Fruit fly (Drosophila melanogaster) whole organism, embryonic: ENCODE measurements around the gene Lerp.

Experiments used
- Adf1 ChIP-seq: fragments of 200-800 bp; sonication (Bioruptor generic); IDR thresholded peaks from 2 replicates; pipeline ENCODE4 v1.3.6; 2022; ENCODE audit warnings: missing biosample characterization, missing genetic modification characterization
- Atf6 ChIP-seq: fragments of 200-800 bp; sonication (Bioruptor generic); IDR thresholded peaks from 2 replicates; pipeline ENCODE4 v1.3.6; 2022; ENCODE audit warnings: missing biosample characterization, missing genetic modification characterization
- B-H2 ChIP-seq: fragments of 200-800 bp; sonication (Bioruptor generic); optimal IDR thresholded peaks from 2 replicates; lab custom pipeline; 2018; ENCODE audit warnings: missing biosample characterization, mild to moderate bottlenecking, missing genetic modification characterization
- Bgb ChIP-seq: fragments of 200-800 bp; sonication (Bioruptor generic); IDR thresholded peaks from 2 replicates; pipeline ENCODE4 v1.3.6; 2022; ENCODE audit warnings: missing biosample characterization, missing genetic modification characterization; ENCODE audit not compliant: partially characterized antibody
- CG10209 ChIP-seq: fragments of 200-800 bp; sonication (Bioruptor generic); optimal IDR thresholded peaks from 3 replicates; lab custom pipeline; 2017; ENCODE audit warnings: missing biosample characterization, mild to moderate bottlenecking, missing genetic modification characterization, missing genetic modification reagents
- CG10321 ChIP-seq: fragments of 200-800 bp; sonication (Bioruptor generic); IDR thresholded peaks from 2 replicates; pipeline ENCODE4 v1.3.6; 2022; ENCODE audit warnings: missing biosample characterization, missing genetic modification characterization
- CG11247 ChIP-seq: fragments of 200-800 bp; sonication (Bioruptor generic); IDR thresholded peaks from 2 replicates; pipeline ENCODE4 v1.3.6; 2022; ENCODE audit warnings: missing biosample characterization, missing genetic modification characterization
- CG17568 ChIP-seq: fragments of 200-800 bp; sonication (Bioruptor generic); optimal IDR thresholded peaks from 2 replicates; lab custom pipeline; 2018; ENCODE audit warnings: missing biosample characterization, mild to moderate bottlenecking, missing genetic modification characterization, moderate library complexity
- CG18476 ChIP-seq: fragments of 200-800 bp; sonication (Bioruptor generic); optimal IDR thresholded peaks from 2 replicates; lab custom pipeline; 2016; ENCODE audit warnings: missing biosample characterization, mild to moderate bottlenecking, missing genetic modification characterization
- CG2199 ChIP-seq: fragments of 200-800 bp; sonication (Bioruptor generic); IDR thresholded peaks from 3 replicates; pipeline ENCODE4 v1.3.6; 2022; ENCODE audit warnings: missing biosample characterization, missing genetic modification characterization
- CG31224 ChIP-seq: fragments of 200-800 bp; sonication (Bioruptor generic); IDR thresholded peaks from 2 replicates; pipeline ENCODE4 v1.3.6; 2022; ENCODE audit warnings: missing biosample characterization, missing genetic modification characterization
- CG32532 ChIP-seq: fragments of 200-800 bp; sonication (Bioruptor generic); IDR thresholded peaks from 2 replicates; pipeline ENCODE4 v1.3.6; 2022; ENCODE audit warnings: missing biosample characterization, missing genetic modification characterization
- CG34376 ChIP-seq: fragments of 200-800 bp; sonication (Bioruptor generic); optimal IDR thresholded peaks from 2 replicates; lab custom pipeline; 2018; ENCODE audit warnings: missing biosample characterization, mild to moderate bottlenecking, missing genetic modification characterization
- CG3726 ChIP-seq: fragments of 200-800 bp; sonication (Bioruptor generic); IDR thresholded peaks from 3 replicates; pipeline ENCODE4, ENCODE4 v1.3.6; 2022; ENCODE audit warnings: missing biosample characterization, missing genetic modification characterization
- CG3838 ChIP-seq: fragments of 200-800 bp; sonication (Bioruptor generic); optimal IDR thresholded peaks from 3 replicates; lab custom pipeline; 2016; ENCODE audit warnings: missing biosample characterization, missing genetic modification characterization
- CG4424 ChIP-seq: fragments of 200-800 bp; sonication (Bioruptor generic); optimal IDR thresholded peaks from 3 replicates; lab custom pipeline; 2016; ENCODE audit warnings: missing biosample characterization, missing genetic modification characterization
- CG4707 ChIP-seq: fragments of 200-800 bp; sonication (Bioruptor generic); optimal IDR thresholded peaks from 2 replicates; lab custom pipeline; 2018; ENCODE audit warnings: missing biosample characterization, mild to moderate bottlenecking, missing genetic modification characterization, moderate library complexity
- CG6254 ChIP-seq: fragments of 200-800 bp; sonication (Bioruptor generic); optimal IDR thresholded peaks from 3 replicates; lab custom pipeline; 2017; ENCODE audit warnings: mild to moderate bottlenecking, missing biosample characterization, missing genetic modification reagents, missing genetic modification characterization
- CG6654 ChIP-seq: fragments of 200-800 bp; sonication (Bioruptor generic); optimal IDR thresholded peaks from 2 replicates; lab custom pipeline; 2017; ENCODE audit warnings: missing biosample characterization, mild to moderate bottlenecking, missing genetic modification characterization
- CG7271 ChIP-seq: fragments of 200-800 bp; sonication (Bioruptor generic); optimal IDR thresholded peaks from 2 replicates; lab custom pipeline; 2018; ENCODE audit warnings: missing biosample characterization, mild to moderate bottlenecking, missing genetic modification characterization, moderate library complexity
- CG9727 ChIP-seq: fragments of 200-800 bp; sonication (Bioruptor generic); optimal IDR thresholded peaks from 3 replicates; lab custom pipeline; 2017; ENCODE audit warnings: missing biosample characterization, mild to moderate bottlenecking, missing genetic modification characterization
- CHES-1-like ChIP-seq: fragments of 200-800 bp; sonication (Bioruptor generic); optimal IDR thresholded peaks from 2 replicates; lab custom pipeline; 2016; ENCODE audit warnings: missing biosample characterization, missing genetic modification characterization
- Dll ChIP-seq: fragments of 200-800 bp; sonication (Bioruptor generic); IDR thresholded peaks from 4 replicates; pipeline ENCODE4 v1.3.6; 2022; ENCODE audit warnings: missing biosample characterization, missing genetic modification characterization; ENCODE audit not compliant: partially characterized antibody
- Hey ChIP-seq: fragments of 200-800 bp; sonication (Bioruptor generic); optimal IDR thresholded peaks from 3 replicates; lab custom pipeline; 2018; ENCODE audit warnings: missing biosample characterization, mild to moderate bottlenecking, missing genetic modification characterization
- Meics ChIP-seq: fragments of 200-800 bp; sonication (Bioruptor generic); optimal IDR thresholded peaks from 2 replicates; lab custom pipeline; 2017; ENCODE audit warnings: missing biosample characterization, mild to moderate bottlenecking, missing genetic modification characterization
- Optix ChIP-seq: fragments of 200-800 bp; sonication (Bioruptor generic); IDR thresholded peaks from 3 replicates; pipeline ENCODE4 v1.3.6; 2022; ENCODE audit warnings: missing biosample characterization, missing genetic modification characterization
- Sox100B ChIP-seq: fragments of 200-800 bp; sonication (Bioruptor generic); optimal IDR thresholded peaks from 3 replicates; lab custom pipeline; 2018; ENCODE audit warnings: missing biosample characterization, mild to moderate bottlenecking, missing genetic modification characterization
- Trl ChIP-seq, 3 experiments: fragments of >200 bp in 2 of 3; fragments of 200-800 bp in 1 of 3; sonication (Bioruptor generic) in 1 of 3; optimal IDR thresholded peaks; 2 replicates in 1 of 3; 3 replicates in 2 of 3; lab custom pipeline; 2016 to 2017; ENCODE audit warnings: missing biosample characterization in 1 of 3, missing genetic modification characterization in 1 of 3
- Vsx1 ChIP-seq: fragments of 200-800 bp; sonication (Bioruptor generic); optimal IDR thresholded peaks from 2 replicates; lab custom pipeline; 2017; ENCODE audit warnings: missing biosample characterization, mild to moderate bottlenecking, missing genetic modification characterization, missing genetic modification reagents
- Xbp1 ChIP-seq: fragments of 200-800 bp; sonication (Bioruptor generic); optimal IDR thresholded peaks from 3 replicates; lab custom pipeline; 2016; ENCODE audit warnings: missing biosample characterization, mild to moderate bottlenecking, missing genetic modification characterization
- Xrp1 ChIP-seq: fragments of 200-800 bp; sonication (Bioruptor generic); IDR thresholded peaks from 2 replicates; pipeline ENCODE4 v1.3.6; 2022; ENCODE audit warnings: missing biosample characterization, missing genetic modification characterization
- al ChIP-seq: fragments of 200-800 bp; sonication (Bioruptor generic); IDR thresholded peaks from 2 replicates; pipeline ENCODE4 v1.3.6; 2022; ENCODE audit warnings: missing biosample characterization, missing genetic modification characterization
- aop ChIP-seq: fragments of 200-800 bp; sonication (Bioruptor generic); IDR thresholded peaks from 2 replicates; pipeline ENCODE4 v1.3.6; 2022; ENCODE audit warnings: missing biosample characterization, missing genetic modification characterization
- ara ChIP-seq: fragments of 200-800 bp; sonication (Bioruptor generic); IDR thresholded peaks from 2 replicates; pipeline ENCODE4 v1.3.6; 2022; ENCODE audit warnings: missing biosample characterization, missing genetic modification characterization
- bbx ChIP-seq: fragments of 200-800 bp; sonication (Bioruptor generic); IDR thresholded peaks from 2 replicates; pipeline ENCODE4 v1.3.6; 2022; ENCODE audit warnings: missing biosample characterization, missing genetic modification characterization; ENCODE audit not compliant: partially characterized antibody
- cas ChIP-seq: fragments of 200-800 bp; sonication (Bioruptor generic); IDR thresholded peaks from 2 replicates; pipeline ENCODE4 v1.3.6; 2022; ENCODE audit warnings: missing biosample characterization, missing genetic modification characterization
- da ChIP-seq: fragments of 200-800 bp; sonication (Bioruptor generic); optimal IDR thresholded peaks from 2 replicates; lab custom pipeline; 2016; ENCODE audit warnings: missing biosample characterization, missing genetic modification characterization
- eyg ChIP-seq: fragments of 200-800 bp; sonication (Bioruptor generic); optimal IDR thresholded peaks from 3 replicates; lab custom pipeline; 2016; ENCODE audit warnings: missing biosample characterization, missing genetic modification characterization
- ham ChIP-seq: fragments of 200-800 bp; sonication (Bioruptor generic); IDR thresholded peaks from 2 replicates; pipeline ENCODE4 v1.3.6; 2022; ENCODE audit warnings: missing biosample characterization, missing genetic modification characterization
- kay ChIP-seq: fragments of 200-800 bp; sonication (Bioruptor generic); optimal IDR thresholded peaks from 2 replicates; lab custom pipeline; 2016; ENCODE audit warnings: missing biosample characterization, missing genetic modification characterization
- knrl ChIP-seq: fragments of 200-800 bp; sonication (Bioruptor generic); IDR thresholded peaks from 3 replicates; pipeline ENCODE4 v1.3.6; 2022; ENCODE audit warnings: missing biosample characterization, missing genetic modification characterization; ENCODE audit not compliant: partially characterized antibody
- nerfin-1 ChIP-seq: fragments of 200-800 bp; sonication (Bioruptor generic); optimal IDR thresholded peaks from 3 replicates; lab custom pipeline; 2019; ENCODE audit warnings: missing biosample characterization, mild to moderate bottlenecking, missing genetic modification characterization, moderate library complexity
- phol ChIP-seq: fragments of 200-800 bp; sonication (Bioruptor generic); optimal IDR thresholded peaks from 3 replicates; lab custom pipeline; 2018; ENCODE audit warnings: missing biosample characterization, mild to moderate bottlenecking, missing genetic modification characterization, moderate library complexity
- sc ChIP-seq, 3 experiments: fragments of >200 bp in 2 of 3; fragments of 200-800 bp in 1 of 3; sonication (Bioruptor generic) in 1 of 3; optimal IDR thresholded peaks; 2 replicates in 2 of 3; 3 replicates in 1 of 3; lab custom pipeline; 2017; ENCODE audit warnings: mild to moderate bottlenecking in 1 of 3, missing biosample characterization in 1 of 3, missing genetic modification characterization in 1 of 3, missing genetic modification reagents in 1 of 3
- shn ChIP-seq: fragments of 200-800 bp; sonication (Bioruptor generic); optimal IDR thresholded peaks from 3 replicates; lab custom pipeline; 2016; ENCODE audit warnings: missing biosample characterization, missing genetic modification characterization
- sna ChIP-seq: fragments of 200-800 bp; sonication (Bioruptor generic); IDR thresholded peaks from 2 replicates; pipeline ENCODE4 v1.3.6; 2022; ENCODE audit warnings: missing biosample characterization, missing genetic modification characterization; ENCODE audit not compliant: partially characterized antibody
- tgo ChIP-seq: fragments of 200-800 bp; sonication (Bioruptor generic); IDR thresholded peaks from 3 replicates; pipeline ENCODE4 v1.3.6; 2022; ENCODE audit warnings: missing biosample characterization, missing genetic modification characterization
- trem ChIP-seq: fragments of 200-800 bp; optimal IDR thresholded peaks from 3 replicates; lab custom pipeline; 2019; ENCODE audit warnings: missing biosample characterization, mild to moderate bottlenecking, missing genetic modification characterization, moderate library complexity
- vfl ChIP-seq: fragments of 200-800 bp; sonication (Bioruptor generic); optimal IDR thresholded peaks from 2 replicates; lab custom pipeline; 2016; ENCODE audit warnings: missing biosample characterization, missing genetic modification characterization
- wor ChIP-seq: fragments of 200-800 bp; sonication (Bioruptor generic); IDR thresholded peaks from 2 replicates; pipeline ENCODE4 v1.3.6; 2022; ENCODE audit warnings: missing biosample characterization, missing genetic modification characterization
- yki ChIP-seq: fragments of >200 bp; optimal IDR thresholded peaks from 3 replicates; lab custom pipeline; 2018

Lerp gene

DNA sequence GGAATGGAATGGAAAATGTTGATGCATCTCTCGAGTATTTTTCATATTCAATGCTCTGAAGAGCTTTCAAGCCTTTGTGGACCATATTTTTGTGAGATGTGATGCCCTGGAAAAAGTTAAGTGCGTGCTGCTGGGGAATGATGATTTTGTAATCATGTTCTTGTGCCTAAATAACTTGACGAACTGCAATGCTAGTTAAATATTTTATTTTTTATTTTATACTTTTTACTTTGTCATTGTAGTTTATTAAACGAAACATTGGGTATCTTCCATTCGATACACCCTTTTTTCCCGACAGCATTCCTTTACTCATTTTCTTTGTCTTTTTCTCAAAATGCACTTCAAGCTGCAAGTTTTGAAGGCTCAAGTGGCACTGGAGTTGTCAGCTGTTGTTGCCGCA is 37.1 kb upstream of the Lerp start (continued):
- TF ChIP-seq Atf6 (GFP tag; lab: Robert Waterston, UW) (no peak), ara (GFP tag; lab: Robert Waterston, UW) (peak; percentile 59; the same call in 1 of the 2 replicates), ham (GFP tag; lab: Robert Waterston, UW) (no peak), CG9727 (no peak), wor (no peak), trem (tag; lab: Kevin White, UChicago) (peak; percentile 11), phol (tag; lab: Kevin White, UChicago) (peak; percentile 56), CG4707 (GFP tag; lab: Kevin White, UChicago) (no peak), Dll (GFP tag; lab: Robert Waterston, UW) (no peak), nerfin-1 (tag; lab: Kevin White, UChicago) (no peak), yki (no peak), CG6254 (GFP tag; lab: Kevin White, UChicago) (peak; percentile 24), CG10321 (GFP tag; lab: Robert Waterston, UW) (no peak), Trl (optimal IDR thresholded peaks at IDR 0.05; lab: Kevin White, UChicago) (no peak), Trl (GFP tag; optimal IDR thresholded peaks at IDR 0.05; lab: Kevin White, UChicago) (no peak), CG2199 (GFP tag; lab: Robert Waterston, UW) (no peak), Xbp1 (GFP tag; lab: Kevin White, UChicago) (peak; percentile 59), CG31224 (GFP tag; lab: Robert Waterston, UW) (no peak), cas (GFP tag; lab: Robert Waterston, UW) (no peak), da (GFP tag; lab: Kevin White, UChicago) (no peak), CG17568 (GFP tag; lab: Kevin White, UChicago) (no peak), bbx (GFP tag; lab: Robert Waterston, UW) (no peak), CG4424 (GFP tag; lab: Kevin White, UChicago) (peak; percentile 54), Meics (GFP tag; lab: Kevin White, UChicago) (no peak), eyg (GFP tag; lab: Kevin White, UChicago) (no peak), B-H2 (GFP tag; lab: Kevin White, UChicago) (no peak), aop (GFP tag; lab: Robert Waterston, UW) (no peak), CHES-1-like (GFP tag; lab: Kevin White, UChicago) (no peak), Adf1 (GFP tag; lab: Robert Waterston, UW) (no peak), CG6654 (GFP tag; lab: Kevin White, UChicago) (no peak), tgo (GFP tag; lab: Robert Waterston, UW) (peak; percentile 48; the same call in 2 of the 3 replicates), Sox100B (GFP tag; lab: Kevin White, UChicago) (peak; percentile 23), shn (GFP tag; lab: Kevin White, UChicago) (no peak), al (GFP tag; lab: Robert Waterston, UW) (no peak), kay (GFP tag; lab: Kevin White, UChicago) (no peak), Optix (GFP tag; lab: Robert Waterston, UW) (no peak), CG11247 (GFP tag; lab: Robert Waterston, UW) (0 out of 2 replicates have a peak, but pooled peaks have one; percentile 13), CG3726 (GFP tag; lab: Robert Waterston, UW) (no peak), sna (no peak), Bgb (no peak), CG32532 (GFP tag; lab: Robert Waterston, UW) (no peak), sc (optimal IDR thresholded peaks at IDR 0.05; lab: Kevin White, UChicago) (no peak), sc (GFP tag; optimal IDR thresholded peaks at IDR 0.05; lab: Kevin White, UChicago) (peak; percentile 42), CG7271 (no peak), Hey (tag; lab: Kevin White, UChicago) (no peak), vfl (no peak), CG18476 (GFP tag; lab: Kevin White, UChicago) (no peak), CG10209 (GFP tag; lab: Kevin White, UChicago) (peak; percentile 12), CG34376 (GFP tag; lab: Kevin White, UChicago) (no peak), CG3838 (GFP tag; lab: Kevin White, UChicago) (no peak), Xrp1 (peak; percentile 71), Vsx1 (no peak), knrl (GFP tag; lab: Robert Waterston, UW) (no peak)
